Worm (Caenorhabditis elegans) whole organism, L4 larva: ENCODE results near the gene dkc-1.
A peak's percentile ranks its signal among the peaks of the same experiment; 100 is the strongest.

ENCODE experiments used
- F10B5.3 ChIP-seq: sonication (generic microtip); optimal IDR thresholded peaks from 2 replicates; lab custom pipeline; 2016; ENCODE audit warnings: mild to moderate bottlenecking, missing genetic modification characterization, missing compliant biosample characterization
- F44E2.7 ChIP-seq: fragments of 200-800 bp; sonication (Bioruptor generic); IDR thresholded peaks from 2 replicates; pipeline ENCODE4 v2.1.2; 2022; ENCODE audit warnings: missing genetic modification characterization, missing compliant biosample characterization
- T26A8.4 ChIP-seq: fragments of 200-800 bp; sonication (Bioruptor generic); IDR thresholded peaks from 2 replicates; pipeline ENCODE4 v1.3.6; 2022; ENCODE audit warnings: missing genetic modification characterization, missing compliant biosample characterization
- Y105C5A.15 ChIP-seq: fragments of 200-800 bp; sonication (Bioruptor generic); IDR thresholded peaks from 2 replicates; pipeline ENCODE4 v1.3.6; 2022; ENCODE audit warnings: missing genetic modification characterization, missing compliant biosample characterization
- aly-2 ChIP-seq: sonication (generic microtip); optimal IDR thresholded peaks from 2 replicates; lab custom pipeline; 2018; ENCODE audit warnings: missing biosample characterization, missing genetic modification characterization
- ceh-20 ChIP-seq: fragments of 200-800 bp; sonication (Bioruptor generic); IDR thresholded peaks from 2 replicates; pipeline ENCODE4 v1.3.6; 2022; ENCODE audit warnings: missing genetic modification reagents, missing genetic modification characterization, missing compliant biosample characterization
- ceh-32 ChIP-seq: sonication (generic microtip); optimal IDR thresholded peaks from 2 replicates; lab custom pipeline; 2016; ENCODE audit warnings: mild to moderate bottlenecking, missing genetic modification characterization, missing compliant biosample characterization; ENCODE audit not compliant: poor library complexity
- cey-2 ChIP-seq: sonication (generic microtip); optimal IDR thresholded peaks from 3 replicates; lab custom pipeline; 2017; ENCODE audit warnings: missing genetic modification characterization, mild to moderate bottlenecking, missing compliant biosample characterization, antibody characterized with exemption, borderline replicate concordance; ENCODE audit not compliant: insufficient read depth
- daf-12 ChIP-seq: fragments of 150-350 bp; optimal IDR thresholded peaks from 2 replicates; lab custom pipeline; 2014; ENCODE audit warnings: missing biosample characterization, missing genetic modification reagents, missing genetic modification characterization
- daf-16 ChIP-seq, 3 experiments: sonication (generic microtip); optimal IDR thresholded peaks; 2 replicates each; lab custom pipeline; 2016 to 2017; ENCODE audit warnings: missing genetic modification characterization in 3 of 3, missing genetic modification reagents in 3 of 3, mild to moderate bottlenecking in 2 of 3, missing compliant biosample characterization in 2 of 3, missing biosample characterization in 1 of 3, moderate library complexity in 1 of 3
- daf-8 ChIP-seq: fragments of 200-800 bp; sonication (Bioruptor generic); IDR thresholded peaks from 2 replicates; pipeline ENCODE4 v1.3.6; 2022; ENCODE audit warnings: missing genetic modification characterization, missing compliant biosample characterization
- dmd-6 ChIP-seq: fragments of 200-800 bp; sonication (Bioruptor generic); IDR thresholded peaks from 2 replicates; pipeline ENCODE4 v1.3.6; 2022; ENCODE audit warnings: missing genetic modification reagents, missing genetic modification characterization, missing compliant biosample characterization
- dmd-9 ChIP-seq: fragments of 200-800 bp; sonication (Bioruptor generic); IDR thresholded peaks from 2 replicates; pipeline ENCODE4 v1.3.6; 2022; ENCODE audit warnings: missing genetic modification reagents, missing genetic modification characterization, missing compliant biosample characterization
- dve-1 ChIP-seq: sonication (generic microtip); optimal IDR thresholded peaks from 2 replicates; lab custom pipeline; 2017; ENCODE audit warnings: antibody characterized with exemption, mild to moderate bottlenecking, missing genetic modification characterization, missing compliant biosample characterization; ENCODE audit not compliant: insufficient read depth
- egl-27 ChIP-seq: sonication (generic microtip); optimal IDR thresholded peaks from 3 replicates; lab custom pipeline; 2017; ENCODE audit warnings: missing biosample characterization, missing genetic modification reagents, missing genetic modification characterization
- fkh-10 ChIP-seq: fragments of 150-350 bp; optimal IDR thresholded peaks from 2 replicates; lab custom pipeline; 2014; ENCODE audit warnings: missing biosample characterization, missing genetic modification reagents, missing genetic modification characterization
- fos-1 ChIP-seq: fragments of 150-350 bp; optimal IDR thresholded peaks from 2 replicates; lab custom pipeline; 2014; ENCODE audit warnings: missing biosample characterization, missing genetic modification characterization
- hif-1 ChIP-seq, 2 experiments: sonication (generic microtip); optimal IDR thresholded peaks; 2 replicates each; lab custom pipeline; 2016 to 2017; ENCODE audit warnings: missing compliant biosample characterization in 2 of 2, missing genetic modification characterization in 2 of 2, missing genetic modification reagents in 2 of 2, missing genotype in 2 of 2, mild to moderate bottlenecking in 1 of 2
- lim-7 ChIP-seq: fragments of 200-800 bp; sonication (Bioruptor generic); IDR thresholded peaks from 2 replicates; pipeline ENCODE4 v1.3.6; 2022; ENCODE audit warnings: missing genetic modification characterization, missing compliant biosample characterization
- lin-1 ChIP-seq: fragments of 200-800 bp; sonication (Bioruptor generic); IDR thresholded peaks from 2 replicates; pipeline ENCODE4 v1.3.6; 2022; ENCODE audit warnings: missing genetic modification reagents, missing genetic modification characterization, missing compliant biosample characterization
- lin-15B ChIP-seq: fragments of 150-350 bp; sonication (generic microtip); optimal IDR thresholded peaks from 3 replicates; lab custom pipeline; 2014; ENCODE audit warnings: missing biosample characterization, missing genetic modification characterization
- lin-29 ChIP-seq: fragments of 200-800 bp; sonication (Bioruptor generic); IDR thresholded peaks from 2 replicates; pipeline ENCODE4 v1.3.6; 2022; ENCODE audit warnings: missing genetic modification reagents, missing genetic modification characterization, missing compliant biosample characterization
- lin-39 ChIP-seq: fragments of 150-350 bp; optimal IDR thresholded peaks from 2 replicates; lab custom pipeline; 2014; ENCODE audit warnings: missing biosample characterization, missing genetic modification reagents, missing genetic modification characterization
- lir-3 ChIP-seq: sonication (generic microtip); optimal IDR thresholded peaks from 2 replicates; lab custom pipeline; 2016; ENCODE audit warnings: mild to moderate bottlenecking, missing genetic modification characterization, missing compliant biosample characterization
- mes-2 ChIP-seq: sonication (generic microtip); optimal IDR thresholded peaks from 2 replicates; lab custom pipeline; 2016; ENCODE audit warnings: missing genotype, mild to moderate bottlenecking, missing genetic modification characterization, missing compliant biosample characterization; ENCODE audit not compliant: poor library complexity, severe bottlenecking
- mxl-2 ChIP-seq: fragments of 200-800 bp; sonication (Bioruptor generic); conservative IDR thresholded peaks from 2 replicates; pipeline ENCODE4 v1.3.6; 2022; ENCODE audit warnings: missing genetic modification reagents, missing genetic modification characterization, missing compliant biosample characterization
- nhr-10 ChIP-seq: fragments of 150-350 bp; optimal IDR thresholded peaks from 2 replicates; lab custom pipeline; 2014; ENCODE audit warnings: missing biosample characterization, missing genetic modification characterization
- nhr-11 ChIP-seq: fragments of 150-350 bp; optimal IDR thresholded peaks from 2 replicates; lab custom pipeline; 2014; ENCODE audit warnings: missing biosample characterization, missing genetic modification characterization
- nhr-28 ChIP-seq: fragments of 150-350 bp; optimal IDR thresholded peaks from 2 replicates; lab custom pipeline; 2014; ENCODE audit warnings: missing biosample characterization, missing genetic modification characterization
- nhr-41 ChIP-seq: fragments of 200-800 bp; sonication (Bioruptor generic); IDR thresholded peaks from 2 replicates; pipeline ENCODE4 v1.3.6; 2022; ENCODE audit warnings: missing genetic modification reagents, missing genetic modification characterization, missing compliant biosample characterization
- nhr-48 ChIP-seq: sonication (generic microtip); optimal IDR thresholded peaks from 2 replicates; lab custom pipeline; 2016; ENCODE audit warnings: mild to moderate bottlenecking, missing genetic modification characterization, missing compliant biosample characterization
- nhr-77 ChIP-seq: fragments of 150-350 bp; optimal IDR thresholded peaks from 2 replicates; lab custom pipeline; 2014; ENCODE audit warnings: missing biosample characterization, missing genetic modification characterization
- pqm-1 ChIP-seq: sonication (generic microtip); optimal IDR thresholded peaks from 2 replicates; lab custom pipeline; 2017; ENCODE audit warnings: missing biosample characterization, missing genetic modification characterization
- saeg-2 ChIP-seq: fragments of 200-800 bp; sonication (Bioruptor generic); IDR thresholded peaks from 2 replicates; pipeline ENCODE4 v1.3.6; 2022; ENCODE audit warnings: missing genetic modification reagents, missing genetic modification characterization, missing compliant biosample characterization
- sdz-12 ChIP-seq: fragments of 200-800 bp; sonication (Bioruptor generic); optimal IDR thresholded peaks from 2 replicates; lab custom pipeline; 2018; ENCODE audit warnings: mild to moderate bottlenecking, missing genetic modification characterization, missing compliant biosample characterization
- skn-1 ChIP-seq: fragments of 150-350 bp; optimal IDR thresholded peaks from 2 replicates; lab custom pipeline; 2014; ENCODE audit warnings: missing biosample characterization, missing genetic modification characterization
- spr-1 ChIP-seq: sonication (generic microtip); optimal IDR thresholded peaks from 2 replicates; lab custom pipeline; 2016; ENCODE audit warnings: mild to moderate bottlenecking, missing genetic modification characterization, missing compliant biosample characterization
- tag-97 ChIP-seq: fragments of 200-800 bp; sonication (Bioruptor generic); IDR thresholded peaks from 2 replicates; pipeline ENCODE4 v1.3.6; 2022; ENCODE audit warnings: missing genetic modification characterization, missing compliant biosample characterization
- unc-62 ChIP-seq, 3 experiments: fragments of 150-350 bp in 1 of 3; sonication (generic microtip); optimal IDR thresholded peaks in 2 of 3; peaks in 1 of 3; 1 replicate in 1 of 3; 2 replicates in 2 of 3; lab custom pipeline; 2014 to 2017; ENCODE audit warnings: missing biosample characterization in 3 of 3, missing genetic modification characterization in 3 of 3, missing genetic modification reagents in 3 of 3, missing genotype in 1 of 3
- zfp-2 ChIP-seq: sonication (generic microtip); optimal IDR thresholded peaks from 2 replicates; lab custom pipeline; 2016; ENCODE audit warnings: mild to moderate bottlenecking, missing genetic modification characterization, missing compliant biosample characterization
- zfp-3 ChIP-seq: fragments of 200-800 bp; sonication (Bioruptor generic); conservative IDR thresholded peaks from 2 replicates; pipeline ENCODE4 v1.3.6; 2022; ENCODE audit warnings: missing genetic modification reagents, missing genetic modification characterization, missing compliant biosample characterization
- zip-2 ChIP-seq: fragments of 150-350 bp; optimal IDR thresholded peaks from 2 replicates; lab custom pipeline; 2014; ENCODE audit warnings: missing biosample characterization, missing genetic modification characterization

Gene dkc-1

DNA sequence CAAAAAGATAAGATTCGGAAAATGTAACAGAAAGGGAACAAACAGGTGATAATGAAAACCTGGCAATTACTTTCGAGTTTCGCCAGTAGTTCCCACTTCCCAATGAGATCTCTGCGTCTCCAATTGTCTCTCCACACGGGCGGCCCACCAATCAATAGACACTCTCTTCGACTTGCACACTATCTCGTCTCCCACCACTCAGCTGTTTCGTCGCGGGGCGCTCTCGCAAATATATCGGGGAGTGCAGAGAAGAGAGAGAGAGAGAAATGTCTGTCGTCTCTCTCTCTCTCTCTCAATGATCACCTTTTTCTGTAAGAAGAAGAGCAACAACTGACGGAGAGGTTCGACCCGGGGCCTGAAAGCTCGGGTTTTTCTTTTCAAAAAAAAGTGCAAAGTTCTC lies 28.1 kb upstream of the dkc-1 start (continued):
- no peak for TF ChIP-seq cey-2 (tag; lab: Kevin White, UChicago)
- TF ChIP-seq F44E2.7 (GFP tag; lab: Robert Waterston, UW), result no peak
- TF ChIP-seq lin-1, result peak; percentile 93
- TF ChIP-seq daf-12 (tag; lab: Kevin White, UChicago), result no peak
- TF ChIP-seq Y105C5A.15 (GFP tag; lab: Robert Waterston, UW), result 0 out of 2 replicates have a peak, but pooled peaks have one; percentile 54
- TF ChIP-seq lin-15B, result no peak
- no peak for TF ChIP-seq zip-2
- TF ChIP-seq T26A8.4 (GFP tag; lab: Robert Waterston, UW), result peak; percentile 79
- peak; percentile 13 for TF ChIP-seq nhr-10 (tag; lab: Kevin White, UChicago)
- TF ChIP-seq mes-2 (tag; lab: Kevin White, UChicago), result peak; percentile 77
- peak; percentile 61 for TF ChIP-seq saeg-2
- peak; percentile 67 for TF ChIP-seq nhr-41 (GFP tag; lab: Robert Waterston, UW)
- TF ChIP-seq lim-7 (GFP tag; lab: Robert Waterston, UW), result no peak
- TF ChIP-seq zfp-3 (GFP tag; lab: Robert Waterston, UW), result peak; percentile 68; the same call in 1 of the 2 replicates
- TF ChIP-seq aly-2 (tag; lab: Kevin White, UChicago), result no peak
- TF ChIP-seq zfp-2 (tag; lab: Kevin White, UChicago), result no peak
- TF ChIP-seq dmd-9, result no peak
- no peak for TF ChIP-seq fos-1 (tag; lab: Kevin White, UChicago)
- no peak for TF ChIP-seq egl-27 (tag; lab: Kevin White, UChicago)
- peak; percentile 19 for TF ChIP-seq pqm-1
- peak; percentile 80 for TF ChIP-seq nhr-48 (tag; lab: Kevin White, UChicago)
- TF ChIP-seq tag-97, result no peak
- TF ChIP-seq hif-1 (tag; optimal IDR thresholded peaks at IDR 0.05; lab: Kevin White, UChicago), result peak in 1 of 2 experiments; percentile 90
- TF ChIP-seq spr-1, result peak; percentile 32
- no peak for TF ChIP-seq lir-3
- peak; percentile 90 for TF ChIP-seq dve-1 (tag; lab: Kevin White, UChicago)
- peak; percentile 36 for TF ChIP-seq fkh-10
- TF ChIP-seq lin-29, result no peak
- TF ChIP-seq lin-39, result no peak
- TF ChIP-seq nhr-77, result peak; percentile 56
- TF ChIP-seq nhr-11 (tag; lab: Kevin White, UChicago), result peak; percentile 76
- TF ChIP-seq ceh-32 (tag; lab: Kevin White, UChicago), result no peak
- TF ChIP-seq sdz-12 (GFP tag; lab: Kevin White, UChicago), result no peak
- no peak for TF ChIP-seq F10B5.3
- TF ChIP-seq nhr-28 (tag; lab: Kevin White, UChicago), result peak; percentile 85
- TF ChIP-seq daf-16 (GFP tag; optimal IDR thresholded peaks at IDR 0.05; lab: Kevin White, UChicago), result peak in 1 of 2 experiments; percentile 93
- TF ChIP-seq daf-16 (tag; optimal IDR thresholded peaks at IDR 0.05; lab: Kevin White, UChicago), result peak; percentile 95
- TF ChIP-seq, all 104 proteins: peak for 54

DNA sequence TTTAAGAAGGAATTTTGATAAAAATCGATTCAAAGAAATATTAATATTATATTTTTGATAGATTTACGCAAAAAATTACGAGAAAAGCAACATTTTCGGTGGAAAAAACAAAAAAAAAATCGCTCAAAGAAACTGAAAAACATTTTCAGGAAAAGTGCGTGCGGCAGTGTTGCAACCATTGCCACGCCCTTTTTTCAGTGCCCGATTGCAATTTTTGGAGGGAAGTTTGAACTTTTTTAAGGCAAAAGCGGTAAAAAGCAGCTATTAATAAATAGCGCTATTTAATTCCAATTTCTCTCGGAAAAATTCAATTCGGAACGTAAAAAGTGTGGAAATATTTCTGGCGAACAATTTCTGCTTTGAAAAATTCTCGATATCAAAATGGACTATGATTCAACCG lies 27.2 kb upstream of the dkc-1 start:
- TF ChIP-seq mes-2 (tag; lab: Kevin White, UChicago) (peak; percentile 48), mxl-2 (GFP tag; lab: Robert Waterston, UW) (no peak)

ce11 chrIII:10730510-10730909 lies 17.7 kb upstream of the dkc-1 start, which contains the start of gene tat-3:
tat-3 (minus strand) TSS chrIII:10730705.
- TF ChIP-seq nhr-48 (tag; lab: Kevin White, UChicago) (no peak), ceh-20 (no peak), F44E2.7 (GFP tag; lab: Robert Waterston, UW) (no peak), daf-8 (no peak), skn-1 (no peak), dmd-6 (GFP tag; lab: Robert Waterston, UW) (no peak), unc-62 (GFP tag; optimal IDR thresholded peaks at IDR 0.05 in 1 of 2; lab: Kevin White, UChicago) (no peak), unc-62 (tag; optimal IDR thresholded peaks at IDR 0.05; lab: Kevin White, UChicago) (no peak), nhr-11 (tag; lab: Kevin White, UChicago) (no peak), mes-2 (tag; lab: Kevin White, UChicago) (no peak)
